Worm (Caenorhabditis elegans): ENCODE measurements around the gene C28D4.8.

C28D4.8 gene

ce11 chrIV:9756647-9757424 lies 8.6 kb upstream of the C28D4.8 start (continued):
- TF ChIP-seq ceh-88 (GFP tag; IDR thresholded peaks at IDR 0.05) (no peak), ets-5 (GFP tag; IDR thresholded peaks at IDR 0.05) (no peak), snu-23 (GFP tag; optimal IDR thresholded peaks at IDR 0.05) (peak; percentile 76), lin-14 (GFP tag; optimal IDR thresholded peaks at IDR 0.05) (peak; percentile 70), nhr-11 (tag; optimal IDR thresholded peaks at IDR 0.05) (no peak), nhr-12 (tag; optimal IDR thresholded peaks at IDR 0.05) (no peak), skn-1 (tag; optimal IDR thresholded peaks at IDR 0.05) (no peak), lin-15B (tag; optimal IDR thresholded peaks at IDR 0.05) (no peak), mef-2 (tag; optimal IDR thresholded peaks at IDR 0.05) (no peak), zip-4 (GFP tag; optimal IDR thresholded peaks at IDR 0.05) (no peak), pax-3 (tag; optimal IDR thresholded peaks at IDR 0.05) (no peak), fkh-8 (tag; optimal IDR thresholded peaks at IDR 0.05) (peak; percentile 61), lin-35 (GFP tag; optimal IDR thresholded peaks at IDR 0.05) (peak in 1 of 2 experiments; percentile 60), lin-39 (tag; optimal IDR thresholded peaks at IDR 0.05) (no peak), pag-3 (tag; optimal IDR thresholded peaks at IDR 0.05; ENCODE audit: borderline replicate concordance, insufficient read depth) (no peak), unc-62 (GFP tag; optimal IDR thresholded peaks at IDR 0.05) (no peak), mdl-1 (tag; optimal IDR thresholded peaks at IDR 0.05) (peak in 1 of 2 experiments; percentile 19), nhr-47 (tag; optimal IDR thresholded peaks at IDR 0.05) (peak; percentile 9), snpc-4 (tag; optimal IDR thresholded peaks at IDR 0.05) (peak; percentile 15), nhr-19 (GFP tag; conservative IDR thresholded peaks at IDR 0.05) (peak; percentile 28), rnt-1 (tag; optimal IDR thresholded peaks at IDR 0.05) (no peak), isw-1 (GFP tag; IDR thresholded peaks at IDR 0.05) (no peak), ceh-63 (GFP tag; optimal IDR thresholded peaks at IDR 0.05) (no peak), elt-2 (tag; optimal IDR thresholded peaks at IDR 0.05) (peak; percentile 58), nhr-71 (tag; optimal IDR thresholded peaks at IDR 0.05) (peak; percentile 61), nhr-84 (tag; optimal IDR thresholded peaks at IDR 0.05) (no peak), ztf-4 (tag; optimal IDR thresholded peaks at IDR 0.05) (peak; percentile 41), C16A3.4 (tag; optimal IDR thresholded peaks at IDR 0.05) (peak; percentile 25), alr-1 (tag; optimal IDR thresholded peaks at IDR 0.05; ENCODE audit: borderline replicate concordance) (no peak), sptf-1 (tag; optimal IDR thresholded peaks at IDR 0.05) (no peak), hlh-4 (tag; optimal IDR thresholded peaks at IDR 0.05) (no peak), xbp-1 (tag; optimal IDR thresholded peaks at IDR 0.05) (peak; percentile 21), F16B12.6 (tag; optimal IDR thresholded peaks at IDR 0.05) (no peak), nhr-237 (tag; optimal IDR thresholded peaks at IDR 0.05) (no peak), nhr-76 (tag; optimal IDR thresholded peaks at IDR 0.05) (no peak), lir-3 (tag; optimal IDR thresholded peaks at IDR 0.05; ENCODE audit: poor library complexity) (no peak), ceh-82 (tag; optimal IDR thresholded peaks at IDR 0.05) (no peak), aly-2 (tag; optimal IDR thresholded peaks at IDR 0.05) (no peak), ceh-8 (GFP tag; optimal IDR thresholded peaks at IDR 0.05) (no peak), grh-1 (GFP tag; IDR thresholded peaks at IDR 0.05) (no peak), nhr-20 (tag; optimal IDR thresholded peaks at IDR 0.05) (peak; percentile 84), jun-1 (tag; optimal IDR thresholded peaks at IDR 0.05) (no peak), aha-1 (tag; optimal IDR thresholded peaks at IDR 0.05) (no peak), mab-9 (GFP tag; IDR thresholded peaks at IDR 0.05) (no peak), irx-1 (tag; optimal IDR thresholded peaks at IDR 0.05) (peak; percentile 0), unc-98 (GFP tag; IDR thresholded peaks at IDR 0.05) (no peak), nhr-90 (tag; optimal IDR thresholded peaks at IDR 0.05; ENCODE audit: poor library complexity) (peak; percentile 60), ces-1 (GFP tag; optimal IDR thresholded peaks at IDR 0.05) (no peak), fkh-4 (tag; optimal IDR thresholded peaks at IDR 0.05; ENCODE audit: borderline replicate concordance) (no peak), nhr-85 (tag) (peak; percentile 90), sup-37 (GFP tag; optimal IDR thresholded peaks at IDR 0.05) (no peak)
